Fruit fly (Drosophila melanogaster): ENCODE data around the gene CG14710.
A peak's percentile ranks its signal among the peaks of the same experiment; 100 is the strongest.

CG14710 gene

DNA sequence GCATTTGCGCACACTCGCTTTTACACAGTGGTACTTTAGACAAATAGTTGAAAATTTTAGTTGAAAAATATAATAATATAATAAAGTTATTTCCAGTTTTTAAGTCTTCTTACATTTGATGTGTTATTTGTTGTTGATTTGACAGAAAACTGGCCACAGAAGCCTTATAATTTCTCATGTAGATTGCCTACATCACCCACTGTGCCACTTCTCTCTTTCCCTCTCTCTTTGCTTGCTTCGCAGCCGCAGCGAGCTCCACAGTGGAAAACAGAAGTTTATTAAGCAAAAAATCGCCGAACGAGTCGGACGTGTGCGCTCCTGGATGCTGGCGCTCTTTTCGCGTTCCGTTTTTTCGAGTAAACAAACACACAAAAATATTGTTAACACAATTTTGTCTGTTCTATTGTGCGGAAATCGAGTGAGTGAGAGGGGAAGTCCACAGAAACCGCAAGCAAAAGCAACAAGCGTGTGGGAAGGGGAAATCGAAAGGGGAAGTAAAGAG is 36.0 kb downstream of the CG14710 start, which contains the start of gene CG42327 (continued):
- peak; percentile 95 for TF ChIP-seq so (GFP tag; IDR thresholded peaks at IDR 0.05)
- peak; percentile 92 for TF ChIP-seq dmrt11E (tag; optimal IDR thresholded peaks at IDR 0.05)
- TF ChIP-seq CHES-1-like (GFP tag; optimal IDR thresholded peaks at IDR 0.05): peak; percentile 77
- TF ChIP-seq Lim3 (GFP tag; IDR thresholded peaks at IDR 0.05): peak; percentile 87
- TF ChIP-seq ftz-f1 (GFP tag; optimal IDR thresholded peaks at IDR 0.05): peak; percentile 4
- TF ChIP-seq Side (GFP tag; optimal IDR thresholded peaks at IDR 0.05): peak; percentile 79
- TF ChIP-seq emc (GFP tag; optimal IDR thresholded peaks at IDR 0.05): no peak
- TF ChIP-seq dati (GFP tag; IDR thresholded peaks at IDR 0.05): peak; percentile 88
- peak; percentile 80 for TF ChIP-seq CG43689 (GFP tag; IDR thresholded peaks at IDR 0.05)
- peak; percentile 91 for TF ChIP-seq grau (tag; optimal IDR thresholded peaks at IDR 0.05)
- peak; percentile 87 for TF ChIP-seq zen (tag; optimal IDR thresholded peaks at IDR 0.05)
- peak; percentile 98 for TF ChIP-seq CG12391 (tag; optimal IDR thresholded peaks at IDR 0.05)
- TF ChIP-seq Opbp (GFP tag; IDR thresholded peaks at IDR 0.05; ENCODE audit: partially characterized antibody): 0 out of 3 replicates have a peak, but pooled peaks have one; percentile 43
- no peak for TF ChIP-seq mld (GFP tag; IDR thresholded peaks at IDR 0.05; ENCODE audit: partially characterized antibody)
- peak; percentile 94 for TF ChIP-seq B-H1 (GFP tag; IDR thresholded peaks at IDR 0.05)
- TF ChIP-seq CG12659 (GFP tag; optimal IDR thresholded peaks at IDR 0.05): peak; percentile 95
- TF ChIP-seq tap (tag; optimal IDR thresholded peaks at IDR 0.05): peak; percentile 93
- TF ChIP-seq jigr1 (GFP tag; IDR thresholded peaks at IDR 0.05): peak; percentile 74; the same call in 2 of the 3 replicates
- TF ChIP-seq ranshi (GFP tag; IDR thresholded peaks at IDR 0.05): peak; percentile 91
- TF ChIP-seq CG9727 (GFP tag; optimal IDR thresholded peaks at IDR 0.05): peak; percentile 95
- peak; percentile 51; the same call in 1 of the 2 replicates for TF ChIP-seq CG16779 (GFP tag; IDR thresholded peaks at IDR 0.05)
- peak; percentile 81 for TF ChIP-seq klu (GFP tag; IDR thresholded peaks at IDR 0.05)
- TF ChIP-seq CG10959 (GFP tag; IDR thresholded peaks at IDR 0.05): peak; percentile 95
- peak; percentile 67 for TF ChIP-seq Gsc (GFP tag; IDR thresholded peaks at IDR 0.05)
- peak; percentile 87 for TF ChIP-seq CG1233 (GFP tag; optimal IDR thresholded peaks at IDR 0.05)
- TF ChIP-seq HLH3B (GFP tag; IDR thresholded peaks at IDR 0.05): peak; percentile 96
- peak; percentile 89 for TF ChIP-seq Jarid2 (GFP tag; optimal IDR thresholded peaks at IDR 0.05)
- TF ChIP-seq Stat92E (GFP tag; optimal IDR thresholded peaks at IDR 0.05): peak in 1 of 3 experiments; percentile 77
- TF ChIP-seq Doc2 (GFP tag; IDR thresholded peaks at IDR 0.05): peak; percentile 85
- TF ChIP-seq gcm2 (GFP tag; optimal IDR thresholded peaks at IDR 0.05): peak; percentile 85
- peak; percentile 64 for TF ChIP-seq sna (GFP tag; IDR thresholded peaks at IDR 0.05; ENCODE audit: partially characterized antibody)
- peak; percentile 85 for TF ChIP-seq ems (GFP tag; optimal IDR thresholded peaks at IDR 0.05)
- TF ChIP-seq Atf6 (GFP tag; IDR thresholded peaks at IDR 0.05): peak; percentile 91
- peak; percentile 93 for TF ChIP-seq CG4730 (GFP tag; IDR thresholded peaks at IDR 0.05)
- no peak for TF ChIP-seq Sin3A (optimal IDR thresholded peaks at IDR 0.05)
- TF ChIP-seq hb (GFP tag; IDR thresholded peaks at IDR 0.05; ENCODE audit: partially characterized antibody): no peak
- TF ChIP-seq CG15011 (GFP tag; optimal IDR thresholded peaks at IDR 0.05): peak; percentile 80
- peak; percentile 90 for TF ChIP-seq CG18764 (GFP tag; optimal IDR thresholded peaks at IDR 0.05)
- peak; percentile 95 for TF ChIP-seq CG4424 (GFP tag; optimal IDR thresholded peaks at IDR 0.05)
- peak; percentile 88 for TF ChIP-seq CG2889 (GFP tag; IDR thresholded peaks at IDR 0.05)
- peak; percentile 91 for TF ChIP-seq CoRest (tag; optimal IDR thresholded peaks at IDR 0.05)
- TF ChIP-seq ssp (GFP tag; IDR thresholded peaks at IDR 0.05): peak; percentile 87
- TF ChIP-seq dmrt99B (tag; optimal IDR thresholded peaks at IDR 0.05): peak; percentile 96
- peak; percentile 87 for TF ChIP-seq Camta (GFP tag; optimal IDR thresholded peaks at IDR 0.05)
- TF ChIP-seq Dfd (GFP tag; optimal IDR thresholded peaks at IDR 0.05): no peak
- peak; percentile 69 for TF ChIP-seq CG11085 (GFP tag; IDR thresholded peaks at IDR 0.05)
- TF ChIP-seq gt (GFP tag; IDR thresholded peaks at IDR 0.05): peak; percentile 86
- TF ChIP-seq PHDP (tag; optimal IDR thresholded peaks at IDR 0.05): peak; percentile 96
- peak; percentile 89 for TF ChIP-seq CG11456 (GFP tag; IDR thresholded peaks at IDR 0.05)
- TF ChIP-seq salm (tag; optimal IDR thresholded peaks at IDR 0.05): peak; percentile 94
- TF ChIP-seq eyg (GFP tag; optimal IDR thresholded peaks at IDR 0.05): peak; percentile 56
